Worm (Caenorhabditis elegans) whole organism, young adult: ENCODE data around the gene F55A4.13.

ENCODE experiments used
- B0336.3 ChIP-seq: fragments of 200-800 bp; sonication (Bioruptor generic); IDR thresholded peaks from 2 replicates; pipeline ENCODE4 v1.3.6; 2022; ENCODE audit warnings: missing genetic modification characterization, missing compliant biosample characterization
- Y56A3A.18 ChIP-seq: fragments of 200-800 bp; sonication (Bioruptor generic); IDR thresholded peaks from 2 replicates; pipeline ENCODE4 v1.3.6; 2022; ENCODE audit warnings: missing genetic modification reagents, missing genetic modification characterization, missing compliant biosample characterization
- Y67H2A.10 ChIP-seq: fragments of 200-800 bp; sonication (Bioruptor generic); conservative IDR thresholded peaks from 2 replicates; pipeline ENCODE4 v1.3.6; 2022; ENCODE audit warnings: missing genetic modification reagents, missing genetic modification characterization, missing compliant biosample characterization
- aptf-2 ChIP-seq: fragments of 200-800 bp; sonication (Bioruptor generic); conservative IDR thresholded peaks from 2 replicates; pipeline ENCODE4 v1.3.6; 2022; ENCODE audit warnings: missing genetic modification reagents, missing genetic modification characterization, missing compliant biosample characterization
- dox-1 ChIP-seq: fragments of 200-800 bp; sonication (Bioruptor generic); IDR thresholded peaks from 2 replicates; pipeline ENCODE4 v1.3.6; 2022; ENCODE audit warnings: missing genetic modification reagents, missing genetic modification characterization, missing compliant biosample characterization
- fkh-3 ChIP-seq: sonication (generic microtip); optimal IDR thresholded peaks from 2 replicates; lab custom pipeline; 2016; ENCODE audit warnings: mild to moderate bottlenecking, missing genetic modification characterization, missing compliant biosample characterization
- madf-3 ChIP-seq: fragments of 200-800 bp; sonication (Bioruptor generic); IDR thresholded peaks from 2 replicates; pipeline ENCODE4 v1.3.6; 2022; ENCODE audit warnings: missing genetic modification reagents, missing genetic modification characterization, missing compliant biosample characterization
- unc-62 ChIP-seq: fragments of 150-350 bp; optimal IDR thresholded peaks from 2 replicates; lab custom pipeline; 2014; ENCODE audit warnings: missing biosample characterization, missing genetic modification reagents, missing genetic modification characterization

DNA sequence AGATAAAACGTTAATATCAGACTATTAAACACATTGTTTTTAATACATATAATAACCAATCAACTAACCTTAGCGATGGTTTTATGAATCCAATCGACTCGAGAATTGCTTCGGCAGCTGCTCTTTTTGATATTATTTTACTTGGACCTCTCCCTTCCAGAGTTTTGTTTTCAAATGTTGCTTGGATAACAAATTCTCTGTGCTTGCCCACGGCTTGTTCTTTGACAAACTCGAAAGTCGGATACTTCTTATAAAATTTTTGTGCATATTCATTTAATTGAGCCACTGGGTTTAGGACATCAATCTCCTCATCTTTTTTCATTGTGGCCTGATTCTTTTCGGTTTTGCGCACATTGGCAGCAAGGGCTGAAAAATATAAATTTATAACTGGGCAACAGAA, 7.7 kb upstream of the F55A4.13 start, which contains the start of gene F55A4.3:
- TF ChIP-seq dox-1 (GFP tag; lab: Robert Waterston, UW) (no peak), aptf-2 (GFP tag; lab: Robert Waterston, UW) (no peak), madf-3 (GFP tag; lab: Robert Waterston, UW) (no peak), unc-62 (no peak), Y56A3A.18 (no peak), fkh-3 (tag; lab: Kevin White, UChicago) (no peak), Y67H2A.10 (no peak), B0336.3 (GFP tag; lab: Robert Waterston, UW) (no peak)
